Fruit fly (Drosophila melanogaster) whole organism: Measurements from ENCODE around the gene qless.

Experiments
- EcR ChIP-seq, 2 experiments: fragments of >200 bp; optimal IDR thresholded peaks; 2 replicates each; lab custom pipeline; 2017; ENCODE audit warnings: missing biosample characterization in 2 of 2, missing genetic modification characterization in 2 of 2, missing genetic modification reagents in 2 of 2
- psq ChIP-seq: fragments of >200 bp; optimal IDR thresholded peaks from 2 replicates; lab custom pipeline; 2017
- usp ChIP-seq: fragments of >200 bp; optimal IDR thresholded peaks from 2 replicates; lab custom pipeline; 2017; ENCODE audit warnings: missing biosample characterization, missing genetic modification characterization, mixed read lengths

DNA sequence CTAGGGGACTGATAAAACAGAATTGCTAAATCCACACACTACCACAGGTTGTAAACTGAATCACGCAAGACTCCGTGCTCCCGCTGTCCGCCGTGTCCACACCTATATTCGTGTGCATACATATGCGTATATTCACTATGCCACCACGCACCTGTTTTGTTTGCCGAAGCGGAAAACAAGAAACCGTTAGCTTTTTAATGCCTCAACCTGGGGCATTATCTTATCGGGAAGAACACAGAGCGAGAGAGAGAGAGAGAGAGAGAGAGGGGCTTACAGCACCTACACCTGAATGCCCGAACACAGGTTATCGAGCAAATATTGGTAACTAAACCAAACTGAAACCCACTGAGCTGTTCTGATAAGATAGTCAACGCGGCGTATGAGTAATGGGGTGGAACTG, 57.8 kb downstream of the qless start:
- no peak for TF ChIP-seq usp (GFP tag; lab: Kevin White, UChicago)
- no peak for TF ChIP-seq EcR (GFP tag; optimal IDR thresholded peaks at IDR 0.05; lab: Kevin White, UChicago)
- TF ChIP-seq psq (lab: Kevin White, UChicago) = no peak
